Fruit fly (Drosophila melanogaster) Kc167 (cell line): ENCODE measurements around the gene CG13793.

Source experiments
- Sin3A ChIP-seq: fragments of >200 bp; optimal IDR thresholded peaks from 2 replicates; lab custom pipeline; 2018; ENCODE audit warnings: missing external identifiers
- psq ChIP-seq: fragments of >200 bp; optimal IDR thresholded peaks from 2 replicates; lab custom pipeline; 2017; ENCODE audit warnings: missing external identifiers

DNA sequence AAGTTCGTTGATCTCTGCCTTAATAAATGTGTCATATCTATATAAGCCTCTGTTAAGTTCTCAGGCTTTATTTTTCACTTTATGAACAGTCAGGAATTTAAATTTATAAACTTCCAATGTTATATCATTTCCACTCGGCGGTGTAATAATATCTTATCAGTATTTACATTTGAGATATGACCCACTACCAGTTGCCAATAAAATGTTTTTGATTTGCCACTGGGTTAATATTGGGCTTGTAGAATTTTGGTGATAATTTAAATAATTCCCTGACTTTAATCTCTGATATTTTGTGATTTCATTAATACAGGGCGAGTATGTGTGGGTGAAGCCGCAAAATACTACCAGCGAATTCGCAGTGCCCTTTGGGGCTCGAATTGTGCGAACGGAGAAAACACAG is 39.0 kb downstream of the CG13793 start:
- TF ChIP-seq psq (lab: Kevin White, UChicago): no peak
- TF ChIP-seq Sin3A (lab: Kevin White, UChicago): no peak
